Worm (Caenorhabditis elegans) whole organism, late embryonic: ENCODE measurements around the gene cbs-2.
"Not testable (repeated sequence)": the region's sequence is repeated elsewhere in the genome, so short reads cannot be mapped to it uniquely, and the experiment has no call there.

Experiments
- C08G9.2 ChIP-seq: sonication (generic microtip); optimal IDR thresholded peaks from 2 replicates; lab custom pipeline; 2016; ENCODE audit warnings: mild to moderate bottlenecking, missing genetic modification characterization, moderate library complexity, missing compliant biosample characterization
- C38D4.7 ChIP-seq: fragments of 200-800 bp; sonication (Bioruptor generic); optimal IDR thresholded peaks from 2 replicates; lab custom pipeline; 2018; ENCODE audit warnings: mild to moderate bottlenecking, missing genetic modification characterization, moderate library complexity, missing compliant biosample characterization
- Y22D7AL.16 ChIP-seq: sonication (generic microtip); optimal IDR thresholded peaks from 2 replicates; lab custom pipeline; 2016; ENCODE audit warnings: missing genetic modification characterization, missing compliant biosample characterization
- ceh-14 ChIP-seq: sonication (generic microtip); optimal IDR thresholded peaks from 2 replicates; lab custom pipeline; 2016; ENCODE audit warnings: missing genotype, missing genetic modification characterization, missing compliant biosample characterization
- ceh-18 ChIP-seq: sonication (generic microtip); optimal IDR thresholded peaks from 2 replicates; lab custom pipeline; 2016; ENCODE audit warnings: missing genetic modification characterization, missing compliant biosample characterization
- ceh-19 ChIP-seq: fragments of 200-800 bp; sonication (Bioruptor generic); optimal IDR thresholded peaks from 2 replicates; lab custom pipeline; 2018; ENCODE audit warnings: mild to moderate bottlenecking, missing genetic modification characterization, missing compliant biosample characterization
- ceh-2 ChIP-seq: sonication (generic microtip); optimal IDR thresholded peaks from 2 replicates; lab custom pipeline; 2016; ENCODE audit warnings: missing genotype, missing genetic modification characterization, missing compliant biosample characterization
- ceh-22 ChIP-seq: sonication (generic microtip); optimal IDR thresholded peaks from 2 replicates; lab custom pipeline; 2017; ENCODE audit warnings: missing biosample characterization, missing genetic modification characterization
- ceh-30 ChIP-seq: fragments of 150-350 bp; optimal IDR thresholded peaks from 2 replicates; lab custom pipeline; 2014; ENCODE audit warnings: missing biosample characterization, missing genetic modification characterization
- ceh-34 ChIP-seq: sonication (generic microtip); optimal IDR thresholded peaks from 2 replicates; lab custom pipeline; 2016; ENCODE audit warnings: mild to moderate bottlenecking, missing genetic modification characterization, missing compliant biosample characterization
- ceh-48 ChIP-seq: sonication (generic microtip); optimal IDR thresholded peaks from 2 replicates; lab custom pipeline; 2016; ENCODE audit warnings: missing genetic modification characterization, inconsistent platforms, missing compliant biosample characterization
- ceh-9 ChIP-seq: sonication (generic microtip); optimal IDR thresholded peaks from 2 replicates; lab custom pipeline; 2016; ENCODE audit warnings: mild to moderate bottlenecking, missing genetic modification characterization, inconsistent platforms, missing compliant biosample characterization
- che-1 ChIP-seq: sonication (generic microtip); optimal IDR thresholded peaks from 2 replicates; lab custom pipeline; 2016; ENCODE audit warnings: mild to moderate bottlenecking, missing genetic modification characterization, missing compliant biosample characterization
- dve-1 ChIP-seq: sonication (generic microtip); optimal IDR thresholded peaks from 2 replicates; lab custom pipeline; 2017; ENCODE audit warnings: antibody characterized with exemption, mild to moderate bottlenecking, missing genetic modification characterization, missing compliant biosample characterization
- elt-4 ChIP-seq: sonication (generic microtip); optimal IDR thresholded peaks from 2 replicates; lab custom pipeline; 2016; ENCODE audit warnings: missing genetic modification characterization, missing compliant biosample characterization
- ets-4 ChIP-seq: sonication (generic microtip); optimal IDR thresholded peaks from 2 replicates; lab custom pipeline; 2016; ENCODE audit warnings: missing genetic modification characterization, missing compliant biosample characterization
- eyg-1 ChIP-seq: sonication (generic microtip); optimal IDR thresholded peaks from 2 replicates; lab custom pipeline; 2016; ENCODE audit warnings: missing genotype, missing genetic modification characterization, missing compliant biosample characterization
- fax-1 ChIP-seq: sonication (generic microtip); optimal IDR thresholded peaks from 2 replicates; lab custom pipeline; 2016; ENCODE audit warnings: missing genotype, missing genetic modification characterization, missing compliant biosample characterization
- fkh-10 ChIP-seq: fragments of 150-350 bp; optimal IDR thresholded peaks from 2 replicates; lab custom pipeline; 2014; ENCODE audit warnings: missing biosample characterization, missing genetic modification reagents, missing genetic modification characterization
- hlh-13 ChIP-seq: fragments of 200-800 bp; sonication (Bioruptor generic); optimal IDR thresholded peaks from 2 replicates; lab custom pipeline; 2018; ENCODE audit warnings: mild to moderate bottlenecking, missing genetic modification characterization, missing compliant biosample characterization
- hlh-30 ChIP-seq: sonication (generic microtip); optimal IDR thresholded peaks from 2 replicates; lab custom pipeline; 2017; ENCODE audit warnings: antibody characterized with exemption, missing genetic modification characterization, missing compliant biosample characterization; ENCODE audit not compliant: insufficient read depth
- lin-11 ChIP-seq: fragments of 200-800 bp; sonication (Bioruptor generic); optimal IDR thresholded peaks from 2 replicates; lab custom pipeline; 2018; ENCODE audit warnings: mild to moderate bottlenecking, missing genetic modification characterization, missing compliant biosample characterization
- mec-3 ChIP-seq: sonication (generic microtip); optimal IDR thresholded peaks from 2 replicates; lab custom pipeline; 2016; ENCODE audit warnings: borderline replicate concordance, missing genetic modification characterization, missing compliant biosample characterization
- nhr-11 ChIP-seq: fragments of 150-350 bp; optimal IDR thresholded peaks from 2 replicates; lab custom pipeline; 2014; ENCODE audit warnings: missing biosample characterization, missing genetic modification characterization
- odd-2 ChIP-seq: sonication (generic microtip); optimal IDR thresholded peaks from 2 replicates; lab custom pipeline; 2017; ENCODE audit warnings: antibody characterized with exemption, mild to moderate bottlenecking, missing genetic modification characterization, missing compliant biosample characterization
- pag-3 ChIP-seq: sonication (generic microtip); optimal IDR thresholded peaks from 2 replicates; lab custom pipeline; 2016; ENCODE audit warnings: missing compliant biosample characterization, missing genetic modification characterization, borderline replicate concordance
- pat-9 ChIP-seq: fragments of 200-800 bp; sonication (Bioruptor generic); optimal IDR thresholded peaks from 2 replicates; lab custom pipeline; 2018; ENCODE audit warnings: mild to moderate bottlenecking, missing genetic modification characterization, moderate library complexity, missing compliant biosample characterization
- pha-4 ChIP-seq: fragments of 150-350 bp; optimal IDR thresholded peaks from 2 replicates; lab custom pipeline; 2018; ENCODE audit warnings: missing biosample characterization, missing genetic modification reagents, missing genetic modification characterization
- pqm-1 ChIP-seq: sonication (generic microtip); optimal IDR thresholded peaks from 2 replicates; lab custom pipeline; 2016; ENCODE audit warnings: missing genetic modification characterization, missing compliant biosample characterization
- pros-1 ChIP-seq: fragments of 150-350 bp; optimal IDR thresholded peaks from 2 replicates; lab custom pipeline; 2014; ENCODE audit warnings: missing biosample characterization, missing genetic modification reagents, missing genetic modification characterization
- ref-2 ChIP-seq: sonication (generic microtip); optimal IDR thresholded peaks from 2 replicates; lab custom pipeline; 2016; ENCODE audit warnings: missing genetic modification characterization, missing compliant biosample characterization
- rnt-1 ChIP-seq: sonication (generic microtip); optimal IDR thresholded peaks from 2 replicates; lab custom pipeline; 2016; ENCODE audit warnings: missing genetic modification characterization, missing compliant biosample characterization
- sdc-2 ChIP-seq: sonication (generic microtip); optimal IDR thresholded peaks from 2 replicates; lab custom pipeline; 2016; ENCODE audit warnings: missing genotype, missing genetic modification characterization, missing compliant biosample characterization
- sox-4 ChIP-seq: sonication (generic microtip); optimal IDR thresholded peaks from 2 replicates; lab custom pipeline; 2017; ENCODE audit warnings: mild to moderate bottlenecking, missing genetic modification characterization, inconsistent platforms, missing compliant biosample characterization
- tbx-7 ChIP-seq: sonication (generic microtip); optimal IDR thresholded peaks from 2 replicates; lab custom pipeline; 2016; ENCODE audit warnings: missing genotype, missing genetic modification characterization, missing compliant biosample characterization
- unc-42 ChIP-seq: sonication (generic microtip); optimal IDR thresholded peaks from 2 replicates; lab custom pipeline; 2016; ENCODE audit warnings: missing genotype, missing genetic modification characterization, missing compliant biosample characterization
- unc-86 ChIP-seq: sonication (generic microtip); optimal IDR thresholded peaks from 2 replicates; lab custom pipeline; 2016; ENCODE audit warnings: missing genetic modification characterization, missing compliant biosample characterization
- zip-5 ChIP-seq: sonication (generic microtip); optimal IDR thresholded peaks from 2 replicates; lab custom pipeline; 2016; ENCODE audit warnings: missing genetic modification characterization, missing compliant biosample characterization
- ztf-16 ChIP-seq: sonication (generic microtip); optimal IDR thresholded peaks from 2 replicates; lab custom pipeline; 2017; ENCODE audit warnings: missing genetic modification characterization, missing compliant biosample characterization

Gene cbs-2

ce11 chrII:2236352-2236751 is 13.0 kb upstream of the cbs-2 start:
- TF ChIP-seq fkh-10: no peak
- TF ChIP-seq ceh-48 (tag; lab: Kevin White, UChicago): peak; percentile 1
- TF ChIP-seq, all 69 proteins: peak for 1

DNA sequence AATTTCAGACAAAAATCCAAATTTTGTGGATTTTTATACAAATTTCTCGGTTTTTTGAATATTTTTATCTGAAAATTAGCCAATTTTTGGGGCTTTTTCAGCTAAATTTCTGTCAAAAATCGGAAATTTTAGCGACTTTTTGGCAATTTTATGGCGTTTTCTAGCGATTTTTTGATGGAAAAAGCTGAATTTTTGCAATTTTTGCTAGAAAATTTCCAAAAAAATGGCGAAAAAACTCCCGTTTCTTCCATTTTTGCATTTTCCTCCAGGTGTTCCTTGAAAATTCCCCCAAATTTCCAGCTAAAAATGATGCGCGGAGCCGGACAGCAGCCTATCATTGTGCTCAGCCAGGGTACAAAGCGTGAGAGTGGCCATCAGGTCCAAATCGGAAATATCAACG is 9.9 kb upstream of the cbs-2 start, which contains the start of gene cct-3:
Gene cct-3 (plus strand): TSS at position 301 of the 400 bp plus-strand sequence.
- TF ChIP-seq ceh-34 (no peak), pros-1 (tag; lab: Kevin White, UChicago) (no peak), eyg-1 (no peak), C38D4.7 (GFP tag; lab: Kevin White, UChicago) (no peak), fax-1 (tag; lab: Kevin White, UChicago) (no peak), mec-3 (tag; lab: Kevin White, UChicago) (no peak), ceh-19 (GFP tag; lab: Kevin White, UChicago) (no peak), ceh-18 (tag; lab: Kevin White, UChicago) (no peak), ets-4 (no peak), zip-5 (tag; lab: Kevin White, UChicago) (no peak), nhr-11 (tag; lab: Kevin White, UChicago) (no peak), lin-11 (tag; lab: Kevin White, UChicago) (no peak)

DNA sequence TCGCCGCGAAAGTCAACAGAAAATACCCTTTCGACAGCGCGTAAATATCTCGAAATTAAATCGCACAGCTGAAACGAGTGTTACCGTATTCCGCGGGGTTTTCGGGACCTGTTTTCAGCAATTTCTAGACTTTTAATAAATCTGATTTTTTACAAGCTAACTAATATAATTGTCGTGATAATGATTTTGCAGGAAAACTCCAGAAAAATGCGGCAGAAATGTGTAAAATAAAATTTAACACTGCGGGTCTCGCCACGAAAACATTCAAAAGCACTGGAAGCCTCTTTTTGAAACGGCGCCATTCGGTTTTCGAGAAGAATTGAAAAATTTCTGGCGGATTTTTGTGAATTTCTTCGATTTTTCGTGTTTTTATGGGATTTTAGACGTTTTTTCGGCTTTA is 9.1 kb upstream of the cbs-2 start, which contains the start of gene F54A3.6:
Gene F54A3.6 (minus strand): TSS at position 42 of the 400 bp plus-strand sequence.
- TF ChIP-seq pat-9 (tag; lab: Kevin White, UChicago); unc-42; ceh-9: not testable (repeated sequence)

DNA sequence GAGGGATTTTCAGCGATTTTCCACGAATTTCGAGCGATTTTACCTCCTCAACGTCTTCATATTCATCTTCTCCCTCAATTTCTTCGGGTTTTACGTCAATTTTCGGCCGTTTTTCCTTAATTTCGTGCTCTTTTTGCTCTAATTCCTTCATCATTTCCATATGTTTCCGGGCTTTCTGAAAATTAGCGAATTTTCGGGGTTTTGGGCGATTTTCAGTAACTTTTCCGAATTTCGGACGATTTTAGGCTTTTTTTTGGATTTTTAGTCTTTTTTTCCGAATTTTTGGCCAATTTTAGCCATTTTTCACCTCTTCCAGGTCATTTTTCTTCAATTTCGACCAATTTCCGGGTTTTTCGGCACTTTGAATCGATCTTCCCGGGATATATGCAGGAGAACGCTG is 7.0 kb upstream of the cbs-2 start:
- no peak for TF ChIP-seq dve-1
- no peak for TF ChIP-seq che-1
- no peak for TF ChIP-seq odd-2 (tag; lab: Kevin White, UChicago)

DNA sequence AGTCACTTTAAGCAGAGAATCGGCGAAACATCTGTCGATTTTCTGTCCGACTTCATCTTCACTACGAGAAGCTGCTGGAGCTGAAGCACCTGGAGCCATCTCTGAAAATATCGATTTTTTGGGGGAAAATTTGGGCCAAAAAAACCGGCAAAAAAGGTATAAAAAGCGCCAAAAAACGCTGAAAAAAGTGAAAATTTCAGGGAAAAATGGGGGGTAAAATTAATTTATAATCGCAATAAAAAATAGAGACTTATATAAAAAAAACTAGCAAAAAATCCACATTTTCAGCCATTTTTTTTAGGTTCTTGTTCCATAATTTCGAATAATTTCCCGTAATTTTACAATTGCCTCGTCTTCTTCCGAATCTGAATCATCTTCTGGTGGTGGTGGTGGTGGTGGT is 2.2 kb upstream of the cbs-2 start, which contains the start of gene F54A3.5:
Gene F54A3.5 (minus strand): TSS at position 101 of the 400 bp plus-strand sequence.
- no peak for TF ChIP-seq ceh-30
- TF ChIP-seq pqm-1 (tag; lab: Kevin White, UChicago): no peak
- no peak for TF ChIP-seq ztf-16
- no peak for TF ChIP-seq ceh-22 (tag; lab: Kevin White, UChicago)
- no peak for TF ChIP-seq C38D4.7 (GFP tag; lab: Kevin White, UChicago)
- no peak for TF ChIP-seq ceh-34

DNA sequence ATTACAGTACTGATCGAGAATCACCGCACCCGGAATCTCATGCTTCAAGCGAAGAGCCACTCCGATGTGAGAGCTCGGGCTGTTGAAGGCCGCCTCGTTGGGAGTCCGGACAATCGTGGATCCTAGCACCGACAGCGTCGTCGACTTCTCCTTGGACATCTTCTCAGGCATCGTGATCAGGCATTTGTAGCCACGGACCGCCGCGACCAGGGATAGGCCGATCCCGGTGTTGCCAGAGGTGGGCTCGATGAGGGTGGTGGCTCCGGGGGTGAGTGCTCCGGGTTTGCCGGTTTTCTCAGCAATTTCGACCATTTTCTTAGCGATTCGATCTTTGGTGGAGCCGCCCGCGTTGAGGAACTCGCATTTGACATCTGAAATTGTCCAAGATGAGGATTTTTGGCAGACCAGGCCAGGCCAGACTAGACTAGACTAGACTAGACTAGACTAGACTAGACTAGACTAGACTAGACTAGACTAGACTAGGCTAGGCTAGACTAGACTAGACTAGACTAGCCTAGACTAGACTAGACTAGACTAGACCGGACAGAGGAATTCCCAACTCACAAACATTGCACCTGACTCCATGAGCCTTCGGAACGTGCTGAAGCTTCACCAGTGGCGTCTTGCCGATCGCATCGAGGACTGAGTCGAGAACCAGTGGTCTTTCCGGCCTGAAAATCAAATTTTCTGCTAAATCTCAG is 2.0 kb downstream of the cbs-2 start:
- no peak for TF ChIP-seq pros-1 (tag; lab: Kevin White, UChicago)
- no peak for TF ChIP-seq ceh-48 (tag; lab: Kevin White, UChicago)
- peak; percentile 100 for TF ChIP-seq ceh-30
- no peak for TF ChIP-seq elt-4

DNA sequence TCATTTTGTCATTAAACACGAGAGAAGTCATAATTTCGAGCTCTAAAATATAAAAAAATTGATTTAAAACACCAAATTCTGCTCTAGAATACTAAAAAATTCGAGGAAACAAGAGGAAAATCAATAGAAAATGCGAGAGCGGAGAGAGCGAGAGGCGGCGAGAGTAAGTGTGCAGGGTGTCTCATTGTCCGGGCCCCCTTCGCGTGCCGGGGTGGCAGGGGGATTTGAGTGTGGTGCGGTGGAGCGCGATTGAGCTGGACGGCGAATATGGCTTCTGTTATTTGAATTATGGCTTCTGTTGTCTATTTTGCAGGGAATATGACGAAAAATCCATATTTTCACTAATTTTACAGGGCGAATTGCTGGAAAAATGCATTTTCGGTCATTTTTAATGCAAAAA is 3.5 kb downstream of the cbs-2 start, which contains the start of gene Y59C2A.3:
Gene Y59C2A.3 (minus strand): TSS at position 42 of the 400 bp plus-strand sequence.
- TF ChIP-seq rnt-1 (tag; lab: Kevin White, UChicago) (peak; percentile 47), sox-4 (tag; lab: Kevin White, UChicago) (no peak), tbx-7 (tag; lab: Kevin White, UChicago) (no peak), ceh-14 (peak; percentile 24), ceh-22 (tag; lab: Kevin White, UChicago) (no peak), hlh-13 (GFP tag; lab: Kevin White, UChicago) (no peak), hlh-30 (peak; percentile 38), C08G9.2 (tag; lab: Kevin White, UChicago) (peak; percentile 2), ceh-19 (GFP tag; lab: Kevin White, UChicago) (no peak), ceh-30 (no peak), pag-3 (tag; lab: Kevin White, UChicago) (no peak), unc-42 (peak; percentile 58), pha-4 (tag; lab: Kevin White, UChicago) (no peak), fkh-10 (no peak), ceh-2 (tag; lab: Kevin White, UChicago) (no peak), dve-1 (peak; percentile 32), sdc-2 (tag; lab: Kevin White, UChicago) (no peak), unc-86 (tag; lab: Kevin White, UChicago) (no peak), fax-1 (tag; lab: Kevin White, UChicago) (no peak), pros-1 (tag; lab: Kevin White, UChicago) (peak; percentile 16), ceh-9 (no peak), Y22D7AL.16 (tag; lab: Kevin White, UChicago) (no peak), ref-2 (tag; lab: Kevin White, UChicago) (peak; percentile 48)
